Fruit fly (Drosophila melanogaster) S2 (cell line): ENCODE data around the gene Acp1.

Experiments
- CG8478 ChIP-seq: fragments of >200 bp; optimal IDR thresholded peaks from 2 replicates; lab custom pipeline; 2018
- CTCF ChIP-seq, 2 experiments: fragments of >200 bp; optimal IDR thresholded peaks; 2 replicates each; lab custom pipeline; 2018

DNA sequence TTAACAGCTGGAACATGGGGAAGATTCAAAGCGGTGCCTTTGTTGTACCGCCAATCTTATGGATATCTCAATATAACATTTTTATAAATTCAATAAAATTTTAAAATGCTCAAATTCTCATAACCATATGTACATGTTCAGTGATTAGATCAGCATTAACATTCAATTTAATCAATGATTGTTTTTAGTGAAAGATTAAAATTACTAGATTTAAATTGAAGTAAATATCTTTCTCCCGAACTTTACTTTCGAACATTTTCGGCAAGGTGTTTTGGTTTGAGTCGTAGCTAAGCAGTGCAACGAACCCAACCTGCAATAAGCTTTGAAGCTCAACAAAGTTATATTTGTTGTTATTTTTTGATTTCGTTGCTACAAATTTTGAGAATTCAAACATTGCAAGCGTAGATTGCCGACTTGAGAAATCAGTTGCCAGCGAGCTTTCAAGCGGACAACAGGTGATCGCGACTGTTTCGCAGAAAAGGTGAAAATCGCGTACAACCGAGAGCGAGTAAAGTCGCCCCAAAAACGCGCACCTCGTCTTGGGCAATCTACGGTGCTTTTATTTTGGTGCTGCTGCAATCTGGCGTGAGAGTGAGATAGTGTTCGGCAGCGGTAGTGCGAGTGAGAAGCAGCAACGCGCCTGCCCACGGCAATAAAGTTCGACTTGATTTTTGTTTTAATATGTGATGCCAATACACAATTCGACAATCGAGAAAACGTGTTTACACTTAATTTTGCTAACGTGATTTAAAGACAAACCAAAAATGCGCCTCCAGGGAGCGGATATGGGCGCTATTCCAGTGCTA, 38.8 kb downstream of the Acp1 start, which contains the start of gene Tep3:
- no peak for TF ChIP-seq CG8478 (lab: Kevin White, UChicago)
- TF ChIP-seq CTCF (optimal IDR thresholded peaks at IDR 0.05; lab: Kevin White, UChicago) = no peak
